Worm (Caenorhabditis elegans): ENCODE results near the gene K03B4.4.

- TF ChIP-seq ztf-23 (GFP tag; IDR thresholded peaks at IDR 0.05) (no peak), cog-1 (tag; optimal IDR thresholded peaks at IDR 0.05) (no peak)
These were observed 2.4 kb downstream of the K03B4.4 start for ce11 chrV:4684137-4684536.
